Fruit fly (Drosophila melanogaster) whole organism, embryonic: ENCODE data around the gene CG43707.

Experiments used
- Ada2b ChIP-seq: fragments of 200-800 bp; sonication (Bioruptor generic); IDR thresholded peaks from 2 replicates; pipeline ENCODE4 v1.3.6; 2022; ENCODE audit warnings: missing biosample characterization, missing genetic modification characterization
- Awh ChIP-seq: fragments of 200-800 bp; sonication (Bioruptor generic); IDR thresholded peaks from 2 replicates; pipeline ENCODE4, ENCODE4 v1.3.6; 2022; ENCODE audit warnings: missing biosample characterization, missing genetic modification characterization
- B-H1 ChIP-seq: fragments of 200-800 bp; sonication (Bioruptor generic); IDR thresholded peaks from 3 replicates; pipeline ENCODE4 v1.3.6; 2022; ENCODE audit warnings: missing biosample characterization, missing genetic modification characterization
- BEAF-32 ChIP-seq: fragments of 200-800 bp; sonication (Bioruptor generic); optimal IDR thresholded peaks from 3 replicates; lab custom pipeline; 2017; ENCODE audit warnings: missing biosample characterization, missing genetic modification characterization, mild to moderate bottlenecking, moderate library complexity, missing genetic modification reagents
- CG11695 ChIP-seq: fragments of 200-800 bp; sonication (Bioruptor generic); IDR thresholded peaks from 3 replicates; pipeline ENCODE4 v1.3.6; 2022; ENCODE audit warnings: missing biosample characterization, missing genetic modification characterization
- CG12155 ChIP-seq: fragments of 200-800 bp; sonication (Bioruptor generic); optimal IDR thresholded peaks from 3 replicates; lab custom pipeline; 2016; ENCODE audit warnings: missing biosample characterization, missing genetic modification characterization
- CG12299 ChIP-seq: fragments of 200-800 bp; sonication (Bioruptor generic); optimal IDR thresholded peaks from 2 replicates; lab custom pipeline; 2018; ENCODE audit warnings: missing biosample characterization, mild to moderate bottlenecking, missing genetic modification characterization
- CG13624 ChIP-seq: fragments of 200-800 bp; sonication (Bioruptor generic); optimal IDR thresholded peaks from 2 replicates; lab custom pipeline; 2016; ENCODE audit warnings: missing biosample characterization, missing genetic modification characterization
- CG14441 ChIP-seq: fragments of 200-800 bp; sonication (Bioruptor generic); IDR thresholded peaks from 2 replicates; pipeline ENCODE4 v1.3.6; 2022; ENCODE audit warnings: missing biosample characterization, missing genetic modification characterization
- CG14965 ChIP-seq: fragments of 200-800 bp; sonication (Bioruptor generic); optimal IDR thresholded peaks from 2 replicates; lab custom pipeline; 2016; ENCODE audit warnings: missing biosample characterization, missing genetic modification characterization, borderline replicate concordance
- CG16779 ChIP-seq: fragments of 200-800 bp; sonication (Bioruptor generic); IDR thresholded peaks from 2 replicates; pipeline ENCODE4 v1.3.6; 2022; ENCODE audit warnings: missing biosample characterization, missing genetic modification characterization
- CG17328 ChIP-seq: fragments of 200-800 bp; sonication (Bioruptor generic); IDR thresholded peaks from 2 replicates; pipeline ENCODE4 v1.3.6; 2022; ENCODE audit warnings: missing biosample characterization, missing genetic modification characterization
- CG17385 ChIP-seq: fragments of 200-800 bp; sonication (Bioruptor generic); optimal IDR thresholded peaks from 3 replicates; lab custom pipeline; 2018; ENCODE audit warnings: missing biosample characterization, mild to moderate bottlenecking, missing genetic modification characterization
- CG17612 ChIP-seq: fragments of 200-800 bp; sonication (Bioruptor generic); IDR thresholded peaks from 2 replicates; pipeline ENCODE4 v1.3.6; 2022; ENCODE audit warnings: missing biosample characterization, missing genetic modification characterization
- CG30403 ChIP-seq: fragments of 200-800 bp; sonication (Bioruptor generic); optimal IDR thresholded peaks from 3 replicates; lab custom pipeline; 2016; ENCODE audit warnings: missing biosample characterization, missing genetic modification characterization
- CG34376 ChIP-seq: fragments of 200-800 bp; sonication (Bioruptor generic); optimal IDR thresholded peaks from 2 replicates; lab custom pipeline; 2018; ENCODE audit warnings: missing biosample characterization, mild to moderate bottlenecking, missing genetic modification characterization
- CG34422 ChIP-seq: fragments of 200-800 bp; sonication (Bioruptor generic); IDR thresholded peaks from 3 replicates; pipeline ENCODE4 v1.3.6; 2022; ENCODE audit warnings: missing biosample characterization, missing genetic modification characterization
- CG4707 ChIP-seq: fragments of 200-800 bp; sonication (Bioruptor generic); optimal IDR thresholded peaks from 2 replicates; lab custom pipeline; 2018; ENCODE audit warnings: missing biosample characterization, mild to moderate bottlenecking, missing genetic modification characterization, moderate library complexity
- CG5953 ChIP-seq: fragments of 200-800 bp; sonication (Bioruptor generic); IDR thresholded peaks from 2 replicates; pipeline ENCODE4 v1.3.6; 2022; ENCODE audit warnings: missing biosample characterization, missing genetic modification characterization
- CG7357 ChIP-seq: fragments of 200-800 bp; sonication (Bioruptor generic); IDR thresholded peaks from 3 replicates; pipeline ENCODE4 v1.3.6; 2022; ENCODE audit warnings: missing biosample characterization, missing genetic modification characterization
- CG8290 ChIP-seq, 3 experiments: fragments of 200-800 bp; sonication (Bioruptor generic); optimal IDR thresholded peaks; 2 replicates each; lab custom pipeline; 2016 to 2019; ENCODE audit warnings: missing biosample characterization in 3 of 3, missing genetic modification characterization in 3 of 3, mild to moderate bottlenecking in 2 of 3, moderate library complexity in 1 of 3
- CG8924 ChIP-seq: fragments of 200-800 bp; optimal IDR thresholded peaks from 3 replicates; lab custom pipeline; 2019; ENCODE audit warnings: missing biosample characterization, mild to moderate bottlenecking, missing genetic modification characterization, moderate library complexity
- CG9215 ChIP-seq: fragments of 200-800 bp; sonication (Bioruptor generic); IDR thresholded peaks from 2 replicates; pipeline ENCODE4 v1.3.6; 2022; ENCODE audit warnings: missing biosample characterization, missing genetic modification characterization
- CG9437 ChIP-seq: fragments of 200-800 bp; sonication (Bioruptor generic); optimal IDR thresholded peaks from 2 replicates; lab custom pipeline; 2018; ENCODE audit warnings: missing biosample characterization, mild to moderate bottlenecking, missing genetic modification characterization
- CG9932 ChIP-seq: fragments of 200-800 bp; sonication (Bioruptor generic); IDR thresholded peaks from 2 replicates; pipeline ENCODE4 v1.3.6; 2022; ENCODE audit warnings: missing biosample characterization, missing genetic modification characterization
- Camta ChIP-seq: fragments of 200-800 bp; sonication (Bioruptor generic); optimal IDR thresholded peaks from 2 replicates; lab custom pipeline; 2016; ENCODE audit warnings: missing biosample characterization, missing genetic modification characterization
- D19A ChIP-seq: fragments of 200-800 bp; optimal IDR thresholded peaks from 3 replicates; lab custom pipeline; 2019; ENCODE audit warnings: missing biosample characterization, mild to moderate bottlenecking, missing genetic modification characterization, moderate library complexity
- E2f2 ChIP-seq: fragments of 200-800 bp; sonication (Bioruptor generic); IDR thresholded peaks from 2 replicates; pipeline ENCODE4 v1.3.6; 2022; ENCODE audit warnings: missing biosample characterization, missing genetic modification characterization
- Hr39 ChIP-seq: fragments of >200 bp; optimal IDR thresholded peaks from 2 replicates; lab custom pipeline; 2017
- Hsf ChIP-seq: fragments of 200-800 bp; sonication (Bioruptor generic); optimal IDR thresholded peaks from 3 replicates; lab custom pipeline; 2016; ENCODE audit warnings: missing biosample characterization, missing genetic modification characterization
- Lhr ChIP-seq: fragments of 200-800 bp; sonication (Bioruptor generic); optimal IDR thresholded peaks from 3 replicates; lab custom pipeline; 2017; ENCODE audit warnings: mild to moderate bottlenecking, missing biosample characterization, missing genetic modification reagents, missing genetic modification characterization
- Nf-YA ChIP-seq: fragments of 200-800 bp; sonication (Bioruptor generic); IDR thresholded peaks from 2 replicates; pipeline ENCODE4 v1.3.6; 2022; ENCODE audit warnings: missing biosample characterization, missing genetic modification characterization
- Nf-YB ChIP-seq: fragments of 200-800 bp; sonication (Bioruptor generic); optimal IDR thresholded peaks from 3 replicates; lab custom pipeline; 2019; ENCODE audit warnings: missing biosample characterization, mild to moderate bottlenecking, missing genetic modification characterization, moderate library complexity
- aop ChIP-seq: fragments of 200-800 bp; sonication (Bioruptor generic); IDR thresholded peaks from 2 replicates; pipeline ENCODE4 v1.3.6; 2022; ENCODE audit warnings: missing biosample characterization, missing genetic modification characterization
- bab2 ChIP-seq: fragments of 200-800 bp; sonication (Bioruptor generic); optimal IDR thresholded peaks from 2 replicates; lab custom pipeline; 2016; ENCODE audit warnings: missing biosample characterization, missing genetic modification characterization
- bowl ChIP-seq: fragments of 200-800 bp; sonication (Bioruptor generic); IDR thresholded peaks from 2 replicates; pipeline ENCODE4 v1.3.6; 2022; ENCODE audit warnings: missing biosample characterization, missing genetic modification characterization
- cato ChIP-seq: fragments of 200-800 bp; sonication (Bioruptor generic); optimal IDR thresholded peaks from 2 replicates; lab custom pipeline; 2016; ENCODE audit warnings: missing biosample characterization, missing genetic modification characterization, borderline replicate concordance
- dmrt11E ChIP-seq: fragments of 200-800 bp; sonication (Bioruptor generic); optimal IDR thresholded peaks from 3 replicates; lab custom pipeline; 2018; ENCODE audit warnings: missing biosample characterization, mild to moderate bottlenecking, missing genetic modification characterization, moderate library complexity
- esg ChIP-seq: fragments of 200-800 bp; sonication (Bioruptor generic); conservative IDR thresholded peaks from 2 replicates; pipeline ENCODE4 v1.3.6; 2022; ENCODE audit warnings: missing biosample characterization, missing genetic modification characterization
- fd96Cb ChIP-seq: fragments of 200-800 bp; sonication (Bioruptor generic); optimal IDR thresholded peaks from 2 replicates; lab custom pipeline; 2018; ENCODE audit warnings: missing biosample characterization, mild to moderate bottlenecking, missing genetic modification characterization, moderate library complexity
- grn ChIP-seq: fragments of 200-800 bp; sonication (Bioruptor generic); optimal IDR thresholded peaks from 3 replicates; lab custom pipeline; 2017; ENCODE audit warnings: missing biosample characterization, missing genetic modification characterization
- gro ChIP-seq: fragments of 200-800 bp; sonication (Bioruptor generic); optimal IDR thresholded peaks from 2 replicates; lab custom pipeline; 2016; ENCODE audit warnings: missing biosample characterization, missing genetic modification characterization
- gsb-n ChIP-seq: fragments of 200-800 bp; sonication (Bioruptor generic); optimal IDR thresholded peaks from 3 replicates; lab custom pipeline; 2018; ENCODE audit warnings: missing biosample characterization, mild to moderate bottlenecking, missing genetic modification characterization
- hb ChIP-seq: fragments of 200-800 bp; sonication (Bioruptor generic); IDR thresholded peaks from 3 replicates; pipeline ENCODE4 v1.3.6; 2022; ENCODE audit warnings: missing biosample characterization, missing genetic modification characterization; ENCODE audit not compliant: partially characterized antibody
- ind ChIP-seq: fragments of 200-800 bp; sonication (Bioruptor generic); optimal IDR thresholded peaks from 3 replicates; lab custom pipeline; 2016; ENCODE audit warnings: missing biosample characterization, missing genetic modification characterization
- kay ChIP-seq: fragments of 200-800 bp; sonication (Bioruptor generic); optimal IDR thresholded peaks from 2 replicates; lab custom pipeline; 2016; ENCODE audit warnings: missing biosample characterization, missing genetic modification characterization
- kni ChIP-seq: fragments of 200-800 bp; sonication (Bioruptor generic); optimal IDR thresholded peaks from 3 replicates; lab custom pipeline; 2017; ENCODE audit warnings: mild to moderate bottlenecking, missing biosample characterization, missing genetic modification reagents, missing genetic modification characterization
- lab ChIP-seq: fragments of 200-800 bp; sonication (Bioruptor generic); optimal IDR thresholded peaks from 3 replicates; lab custom pipeline; 2017; ENCODE audit warnings: missing biosample characterization, missing genetic modification characterization, mild to moderate bottlenecking, moderate library complexity, missing genetic modification reagents
- onecut ChIP-seq: fragments of 200-800 bp; sonication (Bioruptor generic); IDR thresholded peaks from 2 replicates; pipeline ENCODE4 v1.3.6; 2022; ENCODE audit warnings: missing biosample characterization, missing genetic modification characterization
- seq ChIP-seq: fragments of 200-800 bp; sonication (Bioruptor generic); IDR thresholded peaks from 2 replicates; pipeline ENCODE4 v1.3.6; 2022; ENCODE audit warnings: missing biosample characterization, missing genetic modification characterization
- slp2 ChIP-seq: fragments of 200-800 bp; sonication (Bioruptor generic); optimal IDR thresholded peaks from 2 replicates; lab custom pipeline; 2016; ENCODE audit warnings: missing biosample characterization, missing genetic modification characterization
- usp ChIP-seq: fragments of >200 bp; optimal IDR thresholded peaks from 2 replicates; lab custom pipeline; 2017; ENCODE audit warnings: missing biosample characterization, missing genetic modification characterization
- zf30C ChIP-seq: fragments of 200-800 bp; sonication (Bioruptor generic); optimal IDR thresholded peaks from 3 replicates; lab custom pipeline; 2018; ENCODE audit warnings: missing biosample characterization, mild to moderate bottlenecking, missing genetic modification characterization

The CG43707 gene

dm6 chr2L:3712949-3713416 is 44.1 kb upstream of the CG43707 start, which contains the start of the genes CG31955 and CG2818 (continued):
- no peak for TF ChIP-seq gro (GFP tag; lab: Kevin White, UChicago)
- no peak for TF ChIP-seq CG17385 (GFP tag; lab: Kevin White, UChicago)
- no peak for TF ChIP-seq CG11695 (GFP tag; lab: Robert Waterston, UW)
- no peak for TF ChIP-seq Camta
- TF ChIP-seq CG12299 (tag; lab: Kevin White, UChicago): no peak
- TF ChIP-seq CG9932 (GFP tag; lab: Robert Waterston, UW): no peak
- no peak for TF ChIP-seq CG5953
- no peak for TF ChIP-seq CG14965 (GFP tag; lab: Kevin White, UChicago)
- no peak for TF ChIP-seq esg
- TF ChIP-seq bab2 (GFP tag; lab: Kevin White, UChicago): no peak
- TF ChIP-seq CG9215 (GFP tag; lab: Robert Waterston, UW): no peak
- TF ChIP-seq CG14441: no peak
- no peak for TF ChIP-seq CG17328
- no peak for TF ChIP-seq B-H1 (GFP tag; lab: Robert Waterston, UW)
- no peak for TF ChIP-seq CG7357
- no peak for TF ChIP-seq fd96Cb (tag; lab: Kevin White, UChicago)
- TF ChIP-seq BEAF-32 (GFP tag; lab: Kevin White, UChicago): peak; percentile 80
- no peak for TF ChIP-seq aop
- no peak for TF ChIP-seq gsb-n (tag; lab: Kevin White, UChicago)
- TF ChIP-seq CG13624 (GFP tag; lab: Kevin White, UChicago): peak; percentile 6
- TF ChIP-seq cato (GFP tag; lab: Kevin White, UChicago): no peak
- no peak for TF ChIP-seq usp
- no peak for TF ChIP-seq seq (GFP tag; lab: Robert Waterston, UW)
- no peak for TF ChIP-seq Lhr
- no peak for TF ChIP-seq CG9437 (GFP tag; lab: Kevin White, UChicago)
- no peak for TF ChIP-seq Nf-YA (GFP tag; lab: Robert Waterston, UW)
- TF ChIP-seq CG16779 (GFP tag; lab: Robert Waterston, UW): no peak
- TF ChIP-seq zf30C (GFP tag; lab: Kevin White, UChicago): no peak
- TF ChIP-seq CG34376 (GFP tag; lab: Kevin White, UChicago): no peak
- TF ChIP-seq Ada2b (GFP tag; lab: Robert Waterston, UW): no peak
- TF ChIP-seq E2f2 (GFP tag; lab: Robert Waterston, UW): peak; percentile 72
- TF ChIP-seq grn: no peak
- no peak for TF ChIP-seq CG17612
- peak; percentile 50 for TF ChIP-seq kay
- TF ChIP-seq hb (GFP tag; lab: Robert Waterston, UW): no peak
- no peak for TF ChIP-seq kni (GFP tag; lab: Kevin White, UChicago)
- TF ChIP-seq CG30403 (GFP tag; lab: Kevin White, UChicago): no peak
- peak; percentile 9 for TF ChIP-seq CG12155
- no peak for TF ChIP-seq Nf-YB (GFP tag; lab: Kevin White, UChicago)
- TF ChIP-seq Hr39: no peak
- TF ChIP-seq lab (GFP tag; lab: Kevin White, UChicago): peak; percentile 23
- TF ChIP-seq bowl (GFP tag; lab: Robert Waterston, UW): no peak
- peak; percentile 42 for TF ChIP-seq Hsf (GFP tag; lab: Kevin White, UChicago)
- no peak for TF ChIP-seq dmrt11E (tag; lab: Kevin White, UChicago)
- no peak for TF ChIP-seq CG8924 (tag; lab: Kevin White, UChicago)
- no peak for TF ChIP-seq onecut (GFP tag; lab: Robert Waterston, UW)
- no peak for TF ChIP-seq CG34422
- no peak for TF ChIP-seq D19A
- no peak for TF ChIP-seq CG4707
- peak; percentile 1 for TF ChIP-seq ind (GFP tag; lab: Kevin White, UChicago)
- no peak for TF ChIP-seq slp2 (GFP tag; lab: Kevin White, UChicago)
- no peak for TF ChIP-seq CG8290 (GFP tag; optimal IDR thresholded peaks at IDR 0.05; lab: Kevin White, UChicago)
- peak in 1 of 2 experiments; percentile 59 for TF ChIP-seq CG8290 (tag; optimal IDR thresholded peaks at IDR 0.05; lab: Kevin White, UChicago)
- no peak for TF ChIP-seq Awh (GFP tag; lab: Robert Waterston, UW)
